Worm (Caenorhabditis elegans) whole organism, young adult: ENCODE data around the gene mccc-2.

Experiments
- Y53G8AR.9 ChIP-seq: fragments of 200-800 bp; sonication (Bioruptor generic); conservative IDR thresholded peaks from 2 replicates; pipeline ENCODE4 v1.3.6; 2022; ENCODE audit warnings: missing genetic modification reagents, missing genetic modification characterization, missing compliant biosample characterization
- attf-3 ChIP-seq: fragments of 200-800 bp; sonication (Bioruptor generic); conservative IDR thresholded peaks from 2 replicates; pipeline ENCODE4 v1.3.6; 2022; ENCODE audit warnings: missing genetic modification reagents, missing genetic modification characterization, missing compliant biosample characterization
- ceh-58 ChIP-seq: fragments of 200-800 bp; sonication (Bioruptor generic); IDR thresholded peaks from 2 replicates; pipeline ENCODE4 v1.3.6; 2022; ENCODE audit warnings: missing genetic modification characterization, missing compliant biosample characterization
- snpc-4 ChIP-seq, 5 experiments: fragments of 150-350 bp in 1 of 5; sonication (generic microtip) in 4 of 5; optimal IDR thresholded peaks; 2 replicates each; lab custom pipeline; 2014 to 2018; ENCODE audit warnings: missing genetic modification characterization in 5 of 5, missing biosample characterization in 3 of 5, antibody characterized with exemption in 2 of 5, mild to moderate bottlenecking in 2 of 5, missing compliant biosample characterization in 2 of 5, missing genotype in 2 of 5, moderate library complexity in 2 of 5, missing genetic modification reagents in 1 of 5
- unc-62 ChIP-seq: fragments of 150-350 bp; optimal IDR thresholded peaks from 2 replicates; lab custom pipeline; 2014; ENCODE audit warnings: missing biosample characterization, missing genetic modification reagents, missing genetic modification characterization

DNA sequence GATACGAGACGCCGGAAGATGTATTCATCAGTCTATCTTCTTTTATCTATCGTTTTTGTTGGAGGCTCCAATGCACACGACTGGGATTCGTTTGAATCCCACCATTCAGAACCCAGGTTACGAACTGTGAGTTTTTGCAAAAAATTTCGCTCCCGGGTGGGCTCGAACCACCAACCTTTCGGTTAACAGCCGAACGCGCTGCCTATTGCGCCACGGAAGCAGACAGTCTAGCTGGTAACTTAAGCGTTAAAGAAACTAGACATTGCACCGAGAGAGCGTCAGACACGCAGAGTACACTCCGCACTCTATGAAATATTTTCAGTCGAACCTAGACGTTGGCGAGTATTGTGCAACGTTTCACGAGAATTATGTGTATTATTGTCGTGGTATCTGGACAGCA, 14.9 kb upstream of the mccc-2 start:
- no peak for TF ChIP-seq unc-62 (GFP tag; lab: Kevin White, UChicago)
- peak; percentile 64 for TF ChIP-seq attf-3 (GFP tag; lab: Robert Waterston, UW)
- TF ChIP-seq ceh-58, result no peak
- peak; percentile 86 for TF ChIP-seq snpc-4 (GFP tag; optimal IDR thresholded peaks at IDR 0.05; lab: Kevin White, UChicago)
- TF ChIP-seq snpc-4 (tag; optimal IDR thresholded peaks at IDR 0.05; lab: Kevin White, UChicago), result peak; percentile 51 to 96 (median 88)
- no peak for TF ChIP-seq Y53G8AR.9 (GFP tag; lab: Robert Waterston, UW)
